Worm (Caenorhabditis elegans) whole organism, L1 larva: ENCODE results near the gene sri-21.

Source experiments
- C16A3.4 ChIP-seq: fragments of 150-350 bp; optimal IDR thresholded peaks from 2 replicates; lab custom pipeline; 2014; ENCODE audit warnings: missing biosample characterization, missing genetic modification characterization
- C34B4.2 ChIP-seq: sonication (generic microtip); optimal IDR thresholded peaks from 2 replicates; lab custom pipeline; 2017; ENCODE audit warnings: mild to moderate bottlenecking, missing genetic modification characterization, missing compliant biosample characterization
- alr-1 ChIP-seq: fragments of 200-800 bp; sonication (Bioruptor generic); optimal IDR thresholded peaks from 2 replicates; lab custom pipeline; 2018; ENCODE audit warnings: borderline replicate concordance, mild to moderate bottlenecking, missing genetic modification characterization, missing compliant biosample characterization
- aly-2 ChIP-seq: fragments of 150-350 bp; optimal IDR thresholded peaks from 2 replicates; lab custom pipeline; 2014; ENCODE audit warnings: missing biosample characterization, missing genetic modification characterization
- ceh-82 ChIP-seq, 3 experiments: fragments of 150-350 bp in 1 of 3; sonication (generic microtip) in 2 of 3; optimal IDR thresholded peaks; 2 replicates each; lab custom pipeline; 2014 to 2017; ENCODE audit warnings: missing biosample characterization in 3 of 3, missing genetic modification characterization in 3 of 3
- ces-1 ChIP-seq: fragments of 150-350 bp; optimal IDR thresholded peaks from 2 replicates; lab custom pipeline; 2014; ENCODE audit warnings: missing biosample characterization, missing genetic modification reagents, missing genetic modification characterization
- dpl-1 ChIP-seq, 3 experiments: fragments of 150-350 bp in 2 of 3; sonication (generic microtip) in 1 of 3; optimal IDR thresholded peaks; 2 replicates each; lab custom pipeline; 2014 to 2017; ENCODE audit warnings: missing biosample characterization in 3 of 3, missing genetic modification characterization in 3 of 3, missing genetic modification reagents in 3 of 3
- dsc-1 ChIP-seq: sonication (generic microtip); optimal IDR thresholded peaks from 2 replicates; lab custom pipeline; 2016; ENCODE audit warnings: mild to moderate bottlenecking, missing genetic modification characterization, missing compliant biosample characterization
- efl-1 ChIP-seq, 4 experiments: fragments of 150-350 bp; optimal IDR thresholded peaks in 3 of 4; peaks in 1 of 4; 1 replicate in 1 of 4; 2 replicates in 3 of 4; lab custom pipeline; 2014; ENCODE audit warnings: missing biosample characterization in 2 of 4, missing genetic modification characterization in 2 of 4, missing genetic modification reagents in 2 of 4
- efl-3 ChIP-seq: fragments of 200-800 bp; sonication (Bioruptor generic); optimal IDR thresholded peaks from 2 replicates; lab custom pipeline; 2018; ENCODE audit warnings: mild to moderate bottlenecking, missing genetic modification characterization, missing compliant biosample characterization
- egl-13 ChIP-seq: sonication (generic microtip); optimal IDR thresholded peaks from 2 replicates; lab custom pipeline; 2016; ENCODE audit warnings: missing genotype, missing genetic modification reagents, missing genetic modification characterization, missing compliant biosample characterization
- elt-3 ChIP-seq, 6 experiments: fragments of 150-350 bp in 1 of 6; sonication (generic microtip); optimal IDR thresholded peaks; 2 replicates each; lab custom pipeline; 2017 to 2018; ENCODE audit warnings: missing biosample characterization in 6 of 6, missing genetic modification characterization in 6 of 6, inconsistent platforms in 1 of 6
- ets-5 ChIP-seq: fragments of 200-800 bp; sonication (Bioruptor generic); IDR thresholded peaks from 2 replicates; pipeline ENCODE4 v1.3.6; 2022; ENCODE audit warnings: missing genetic modification characterization, missing compliant biosample characterization
- fkh-10 ChIP-seq: sonication (generic microtip); optimal IDR thresholded peaks from 2 replicates; lab custom pipeline; 2017; ENCODE audit warnings: missing biosample characterization, missing genetic modification reagents, missing genetic modification characterization
- hlh-17 ChIP-seq: fragments of 200-800 bp; sonication (Bioruptor generic); optimal IDR thresholded peaks from 2 replicates; lab custom pipeline; 2018; ENCODE audit warnings: missing genetic modification characterization, mild to moderate bottlenecking, missing compliant biosample characterization, moderate library complexity, borderline replicate concordance
- irx-1 ChIP-seq: sonication (generic microtip); optimal IDR thresholded peaks from 2 replicates; lab custom pipeline; 2016; ENCODE audit warnings: missing genetic modification characterization, missing compliant biosample characterization
- jun-1 ChIP-seq: fragments of 150-350 bp; optimal IDR thresholded peaks from 2 replicates; lab custom pipeline; 2014; ENCODE audit warnings: missing biosample characterization, missing genetic modification reagents, missing genetic modification characterization
- lin-14 ChIP-seq: fragments of 200-800 bp; sonication (Bioruptor generic); optimal IDR thresholded peaks from 2 replicates; lab custom pipeline; 2018; ENCODE audit warnings: mild to moderate bottlenecking, missing genetic modification characterization, moderate library complexity, missing compliant biosample characterization
- lin-35 ChIP-seq, 2 experiments: fragments of 150-350 bp; optimal IDR thresholded peaks; 2 replicates each; lab custom pipeline; 2014; ENCODE audit warnings: missing biosample characterization in 2 of 2, missing genetic modification characterization in 2 of 2, missing genetic modification reagents in 2 of 2
- lin-39 ChIP-seq: fragments of 150-350 bp; optimal IDR thresholded peaks from 2 replicates; lab custom pipeline; 2014; ENCODE audit warnings: missing biosample characterization, missing genetic modification reagents, missing genetic modification characterization
- lsy-2 ChIP-seq, 2 experiments: fragments of 150-350 bp; optimal IDR thresholded peaks; 2 replicates each; lab custom pipeline; 2014; ENCODE audit warnings: missing biosample characterization in 2 of 2, missing genetic modification characterization in 2 of 2
- mdl-1 ChIP-seq, 2 experiments: fragments of 150-350 bp; optimal IDR thresholded peaks; 2 replicates each; lab custom pipeline; 2014 to 2017; ENCODE audit warnings: missing biosample characterization in 2 of 2, missing genetic modification characterization in 2 of 2, inconsistent platforms in 1 of 2
- nhr-19 ChIP-seq: fragments of 200-800 bp; sonication (Bioruptor generic); conservative IDR thresholded peaks from 2 replicates; pipeline ENCODE4 v1.3.6; 2022; ENCODE audit warnings: missing genetic modification characterization, missing compliant biosample characterization
- nhr-20 ChIP-seq: sonication (generic microtip); optimal IDR thresholded peaks from 2 replicates; lab custom pipeline; 2016; ENCODE audit warnings: mild to moderate bottlenecking, missing genetic modification characterization, missing compliant biosample characterization
- nhr-71 ChIP-seq: sonication (generic microtip); optimal IDR thresholded peaks from 2 replicates; lab custom pipeline; 2016; ENCODE audit warnings: mild to moderate bottlenecking, missing genetic modification characterization, moderate library complexity, missing compliant biosample characterization
- nhr-76 ChIP-seq: sonication (generic microtip); optimal IDR thresholded peaks from 2 replicates; lab custom pipeline; 2017; ENCODE audit warnings: missing biosample characterization, missing genetic modification characterization
- nhr-85 ChIP-seq: sonication (generic microtip); peaks from one replicate; lab custom pipeline; 2016; ENCODE audit warnings: missing genetic modification characterization, inconsistent platforms, missing compliant biosample characterization
- pag-3 ChIP-seq: sonication (generic microtip); optimal IDR thresholded peaks from 2 replicates; lab custom pipeline; 2017; ENCODE audit warnings: missing genetic modification characterization, mild to moderate bottlenecking, missing compliant biosample characterization, antibody characterized with exemption, borderline replicate concordance; ENCODE audit not compliant: insufficient read depth
- pqm-1 ChIP-seq: sonication (generic microtip); optimal IDR thresholded peaks from 3 replicates; lab custom pipeline; 2017; ENCODE audit warnings: missing biosample characterization, missing genetic modification characterization
- rnt-1 ChIP-seq: sonication (generic microtip); optimal IDR thresholded peaks from 2 replicates; lab custom pipeline; 2016; ENCODE audit warnings: mild to moderate bottlenecking, missing genetic modification characterization, moderate library complexity, missing compliant biosample characterization
- snu-23 ChIP-seq: sonication (generic microtip); optimal IDR thresholded peaks from 2 replicates; lab custom pipeline; 2016; ENCODE audit warnings: missing genetic modification characterization, missing compliant biosample characterization
- sup-37 ChIP-seq: fragments of 200-800 bp; sonication (Bioruptor generic); optimal IDR thresholded peaks from 2 replicates; lab custom pipeline; 2018; ENCODE audit warnings: mild to moderate bottlenecking, missing genetic modification characterization, missing compliant biosample characterization
- tbx-2 ChIP-seq: sonication (generic microtip); optimal IDR thresholded peaks from 2 replicates; lab custom pipeline; 2016; ENCODE audit warnings: missing genetic modification characterization, missing compliant biosample characterization
- tlp-1 ChIP-seq: fragments of 150-350 bp; optimal IDR thresholded peaks from 2 replicates; lab custom pipeline; 2014; ENCODE audit warnings: missing biosample characterization, missing genetic modification characterization
- unc-130 ChIP-seq: fragments of 150-350 bp; optimal IDR thresholded peaks from 2 replicates; lab custom pipeline; 2017; ENCODE audit warnings: missing biosample characterization, missing genetic modification characterization, inconsistent platforms
- unc-30 ChIP-seq: sonication (generic microtip); optimal IDR thresholded peaks from 2 replicates; lab custom pipeline; 2017; ENCODE audit warnings: missing biosample characterization, missing genetic modification characterization
- unc-62 ChIP-seq: fragments of 150-350 bp; optimal IDR thresholded peaks from 2 replicates; lab custom pipeline; 2014; ENCODE audit warnings: missing biosample characterization, missing genetic modification reagents, missing genetic modification characterization
- xbp-1 ChIP-seq: sonication (generic microtip); optimal IDR thresholded peaks from 2 replicates; lab custom pipeline; 2016; ENCODE audit warnings: missing genetic modification characterization, missing compliant biosample characterization
- zag-1 ChIP-seq: fragments of 150-350 bp; optimal IDR thresholded peaks from 2 replicates; lab custom pipeline; 2014; ENCODE audit warnings: missing biosample characterization, missing genetic modification characterization
- zip-4 ChIP-seq: fragments of 200-800 bp; sonication (Bioruptor generic); optimal IDR thresholded peaks from 2 replicates; lab custom pipeline; 2018; ENCODE audit warnings: mild to moderate bottlenecking, missing genetic modification characterization, moderate library complexity, missing compliant biosample characterization
- ztf-11 ChIP-seq, 2 experiments: sonication (generic microtip); optimal IDR thresholded peaks; 2 replicates each; lab custom pipeline; 2016 to 2017; ENCODE audit warnings: missing genetic modification characterization in 2 of 2, missing biosample characterization in 1 of 2, missing compliant biosample characterization in 1 of 2

The sri-21 gene

DNA sequence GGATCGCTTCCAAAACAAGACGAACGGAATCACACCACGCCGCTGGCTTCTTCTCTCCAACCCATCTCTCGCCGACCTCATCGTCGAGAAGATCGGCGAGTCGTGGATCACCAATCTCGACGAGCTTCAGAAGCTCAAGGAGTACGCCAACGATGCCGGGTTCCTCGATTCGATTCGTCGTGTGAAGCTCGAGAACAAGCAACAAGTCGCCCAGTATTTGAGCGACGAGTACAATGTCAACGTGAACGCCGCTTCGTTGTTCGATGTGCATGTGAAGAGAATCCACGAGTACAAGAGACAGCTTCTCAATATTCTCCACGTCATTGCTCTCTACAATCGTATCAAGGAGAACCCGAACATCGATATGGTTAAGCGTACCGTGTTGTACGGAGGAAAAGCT, 34.0 kb downstream of the sri-21 start:
- TF ChIP-seq pqm-1 (tag; lab: Kevin White, UChicago), result no peak
- no peak for TF ChIP-seq egl-13 (tag; lab: Kevin White, UChicago)
- TF ChIP-seq C34B4.2 (tag; lab: Kevin White, UChicago), result no peak
- no peak for TF ChIP-seq elt-3 (tag; optimal IDR thresholded peaks at IDR 0.05; lab: Kevin White, UChicago)
- no peak for TF ChIP-seq efl-1 (optimal IDR thresholded peaks at IDR 0.05; lab: Kevin White, UChicago)
- no peak for TF ChIP-seq efl-1 (GFP tag; optimal IDR thresholded peaks at IDR 0.05 in 1 of 2; lab: Kevin White, UChicago)
- no peak for TF ChIP-seq ztf-11 (tag; optimal IDR thresholded peaks at IDR 0.05; lab: Kevin White, UChicago)
- TF ChIP-seq ets-5 (GFP tag; lab: Robert Waterston, UW), result no peak
- no peak for TF ChIP-seq zag-1 (tag; lab: Kevin White, UChicago)
- TF ChIP-seq irx-1 (tag; lab: Kevin White, UChicago), result no peak
- TF ChIP-seq unc-62, result no peak
- no peak for TF ChIP-seq nhr-85 (tag; lab: Kevin White, UChicago)
- no peak for TF ChIP-seq unc-30 (tag; lab: Kevin White, UChicago)
- no peak for TF ChIP-seq lin-39 (tag; lab: Kevin White, UChicago)
- TF ChIP-seq hlh-17, result no peak
- TF ChIP-seq tlp-1, result no peak
- TF ChIP-seq, all 84 proteins: peak for 0

DNA sequence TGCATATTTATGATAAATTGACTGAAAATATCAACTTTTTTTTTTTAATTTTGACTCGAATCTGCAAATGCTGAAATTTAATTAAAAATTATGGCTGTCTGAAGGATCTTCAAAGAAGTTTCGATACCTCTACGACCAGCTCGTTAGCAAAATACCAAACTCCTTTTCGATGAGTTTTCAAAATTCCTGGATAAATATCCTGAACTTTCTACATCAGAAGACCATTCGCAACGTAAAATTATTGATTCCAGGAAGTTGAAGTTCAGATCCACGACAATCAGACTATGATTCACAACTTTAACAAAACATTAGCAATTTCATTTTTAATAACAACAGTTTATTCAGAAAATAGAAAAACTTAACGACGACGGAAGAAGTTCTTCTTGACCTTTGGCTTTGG, 35.4 kb downstream of the sri-21 start:
- peak; percentile 3 for TF ChIP-seq aly-2 (tag; lab: Kevin White, UChicago)
- no peak for TF ChIP-seq pag-3 (tag; lab: Kevin White, UChicago)
- no peak for TF ChIP-seq lsy-2 (tag; optimal IDR thresholded peaks at IDR 0.05; lab: Kevin White, UChicago)
- TF ChIP-seq, all 84 proteins: peak for 1

DNA sequence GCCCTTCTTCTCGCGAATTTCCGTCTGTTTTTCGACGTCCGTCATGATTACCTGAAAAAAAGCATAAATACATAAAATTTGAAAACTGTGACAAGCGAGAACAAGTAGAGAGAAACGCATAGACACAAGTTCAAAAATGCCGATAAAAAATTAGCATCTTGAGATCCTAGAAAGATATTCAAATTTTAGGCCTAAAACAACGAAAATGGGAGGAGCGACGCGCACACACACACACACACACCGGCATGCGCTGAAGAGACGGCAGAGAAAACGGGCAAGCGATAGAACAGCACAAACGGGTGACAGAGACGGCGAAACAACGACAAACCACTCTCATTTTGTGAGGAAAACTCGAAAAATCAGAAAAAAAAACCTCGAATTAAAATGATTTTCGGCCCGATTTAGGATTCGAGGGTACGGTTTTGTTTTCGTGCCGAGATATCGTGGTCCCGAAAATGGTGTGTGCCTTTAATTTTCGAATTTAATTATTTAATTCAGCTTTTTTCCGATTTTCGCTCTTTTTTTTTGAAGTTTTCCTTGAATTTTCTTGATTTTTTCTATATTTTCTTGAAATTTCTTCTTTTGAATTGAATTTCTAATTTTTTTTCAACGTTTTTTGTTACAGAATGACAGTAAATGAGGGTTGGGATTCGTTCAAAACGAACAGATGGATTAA, 36.5 kb downstream of the sri-21 start, which contains the start of the genes rpl-11.1 and T22F3.2:
TSS of gene rpl-11.1 (minus strand) at position 51 of the 676 bp plus-strand sequence.
TSS of gene T22F3.2 (plus strand) at position 626 of the 676 bp plus-strand sequence.
- TF ChIP-seq mdl-1 (tag; optimal IDR thresholded peaks at IDR 0.05; lab: Kevin White, UChicago) (peak in 1 of 2 experiments; percentile 26), rnt-1 (tag; lab: Kevin White, UChicago) (peak; percentile 43), ceh-82 (tag; optimal IDR thresholded peaks at IDR 0.05; lab: Kevin White, UChicago) (peak in 1 of 3 experiments; percentile 35), alr-1 (tag; lab: Kevin White, UChicago) (no peak), elt-3 (tag; optimal IDR thresholded peaks at IDR 0.05; lab: Kevin White, UChicago) (peak in 1 of 6 experiments; percentile 7), lin-14 (GFP tag; lab: Kevin White, UChicago) (peak; percentile 32), lsy-2 (tag; optimal IDR thresholded peaks at IDR 0.05; lab: Kevin White, UChicago) (peak in 1 of 2 experiments; percentile 30), efl-1 (optimal IDR thresholded peaks at IDR 0.05; lab: Kevin White, UChicago) (peak; percentile 31 to 55), efl-1 (GFP tag; optimal IDR thresholded peaks at IDR 0.05 in 1 of 2; lab: Kevin White, UChicago) (peak in 1 of 2 experiments; percentile 33), nhr-85 (tag; lab: Kevin White, UChicago) (peak; percentile 58), ztf-11 (tag; optimal IDR thresholded peaks at IDR 0.05; lab: Kevin White, UChicago) (no peak), lin-35 (GFP tag; optimal IDR thresholded peaks at IDR 0.05; lab: Kevin White, UChicago) (peak in 1 of 2 experiments; percentile 35), nhr-76 (tag; lab: Kevin White, UChicago) (no peak), tlp-1 (no peak), ces-1 (GFP tag; lab: Kevin White, UChicago) (no peak), dpl-1 (GFP tag; optimal IDR thresholded peaks at IDR 0.05; lab: Kevin White, UChicago) (peak in 1 of 3 experiments; percentile 26)

DNA sequence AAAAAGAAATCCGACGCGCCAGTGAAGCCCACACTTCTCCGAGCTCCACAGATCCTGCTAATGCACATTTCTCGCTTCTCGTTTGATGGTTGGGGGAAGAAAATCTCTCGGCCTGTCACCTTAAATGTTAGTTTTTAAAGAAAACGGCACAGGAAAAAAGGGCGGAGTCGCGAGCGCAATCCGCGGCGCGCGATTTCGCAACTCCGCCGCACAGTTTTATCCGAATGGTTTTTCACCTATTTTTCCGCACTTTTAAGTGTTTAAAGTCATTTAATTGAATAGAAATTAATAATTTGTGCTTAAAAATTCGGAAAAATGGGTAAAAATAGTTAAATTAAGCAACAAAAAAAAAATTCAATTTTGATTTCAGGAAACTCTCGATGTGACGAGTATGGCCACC, 38.0 kb downstream of the sri-21 start:
- TF ChIP-seq efl-1 (optimal IDR thresholded peaks at IDR 0.05; lab: Kevin White, UChicago) (peak in 1 of 2 experiments; percentile 34), efl-1 (GFP tag; optimal IDR thresholded peaks at IDR 0.05 in 1 of 2; lab: Kevin White, UChicago) (peak in 1 of 2 experiments; percentile 88), snu-23 (GFP tag; lab: Kevin White, UChicago) (peak; percentile 21), zip-4 (GFP tag; lab: Kevin White, UChicago) (peak; percentile 1), dsc-1 (peak; percentile 6), C16A3.4 (tag; lab: Kevin White, UChicago) (peak; percentile 14), xbp-1 (tag; lab: Kevin White, UChicago) (peak; percentile 32), rnt-1 (tag; lab: Kevin White, UChicago) (peak; percentile 30), fkh-10 (GFP tag; lab: Kevin White, UChicago) (no peak), unc-130 (peak; percentile 20), nhr-85 (tag; lab: Kevin White, UChicago) (peak; percentile 36), tbx-2 (peak; percentile 12), C34B4.2 (tag; lab: Kevin White, UChicago) (no peak), nhr-19 (peak; percentile 38), dpl-1 (GFP tag; optimal IDR thresholded peaks at IDR 0.05; lab: Kevin White, UChicago) (peak; percentile 10 to 16 (median 15)), lsy-2 (tag; optimal IDR thresholded peaks at IDR 0.05; lab: Kevin White, UChicago) (peak; percentile 19 to 38), jun-1 (no peak), efl-3 (GFP tag; lab: Kevin White, UChicago) (no peak), lin-35 (GFP tag; optimal IDR thresholded peaks at IDR 0.05; lab: Kevin White, UChicago) (peak; percentile 13 to 20), nhr-20 (tag; lab: Kevin White, UChicago) (peak; percentile 29), sup-37 (GFP tag; lab: Kevin White, UChicago) (no peak), nhr-71 (tag; lab: Kevin White, UChicago) (peak; percentile 48), lin-14 (GFP tag; lab: Kevin White, UChicago) (peak; percentile 21)
